Fruit fly (Drosophila melanogaster) whole organism, prepupa: ENCODE measurements around the gene CG7369.

ENCODE experiments used
- Blimp-1 ChIP-seq: fragments of 200-800 bp; sonication (Bioruptor generic); optimal IDR thresholded peaks from 3 replicates; lab custom pipeline; 2017; ENCODE audit warnings: missing biosample characterization, missing genetic modification characterization, mild to moderate bottlenecking, moderate library complexity, missing genetic modification reagents
- CG10631 ChIP-seq: fragments of 200-800 bp; sonication (Bioruptor generic); optimal IDR thresholded peaks from 2 replicates; lab custom pipeline; 2016; ENCODE audit warnings: missing biosample characterization, missing genetic modification characterization
- CG11294 ChIP-seq: fragments of 200-800 bp; sonication (Bioruptor generic); IDR thresholded peaks from 2 replicates; pipeline ENCODE4 v1.3.6; 2022; ENCODE audit warnings: missing biosample characterization, missing genetic modification characterization
- CG11762 ChIP-seq: fragments of 200-800 bp; sonication (Bioruptor generic); optimal IDR thresholded peaks from 3 replicates; lab custom pipeline; 2016; ENCODE audit warnings: missing biosample characterization, missing genetic modification characterization; ENCODE audit not compliant: insufficient read depth
- CG11902 ChIP-seq: fragments of 200-800 bp; sonication (Bioruptor generic); optimal IDR thresholded peaks from 3 replicates; lab custom pipeline; 2016; ENCODE audit warnings: missing biosample characterization, missing genetic modification characterization
- CG15336 ChIP-seq: fragments of 200-800 bp; sonication (Bioruptor generic); IDR thresholded peaks from 2 replicates; pipeline ENCODE4 v1.3.6; 2022; ENCODE audit warnings: missing biosample characterization, missing genetic modification characterization
- CG1621 ChIP-seq: fragments of 200-800 bp; sonication (Bioruptor generic); optimal IDR thresholded peaks from 3 replicates; lab custom pipeline; 2018; ENCODE audit warnings: missing biosample characterization, mild to moderate bottlenecking, missing genetic modification characterization
- CG3032 ChIP-seq: fragments of 200-800 bp; optimal IDR thresholded peaks from 2 replicates; lab custom pipeline; 2019; ENCODE audit warnings: missing biosample characterization, mild to moderate bottlenecking, missing genetic modification characterization, moderate library complexity
- CG31627 ChIP-seq: fragments of 200-800 bp; sonication (Bioruptor generic); optimal IDR thresholded peaks from 3 replicates; lab custom pipeline; 2016; ENCODE audit warnings: missing biosample characterization, missing genetic modification characterization
- CG32006 ChIP-seq: fragments of 200-800 bp; sonication (Bioruptor generic); optimal IDR thresholded peaks from 3 replicates; lab custom pipeline; 2017; ENCODE audit warnings: missing biosample characterization, mild to moderate bottlenecking, missing genetic modification characterization
- CG4318 ChIP-seq: fragments of 200-800 bp; sonication (Bioruptor generic); optimal IDR thresholded peaks from 3 replicates; lab custom pipeline; 2017; ENCODE audit warnings: missing biosample characterization, mild to moderate bottlenecking, missing genetic modification characterization
- CG6276 ChIP-seq: fragments of 200-800 bp; sonication (Bioruptor generic); optimal IDR thresholded peaks from 2 replicates; lab custom pipeline; 2017; ENCODE audit warnings: missing biosample characterization, mild to moderate bottlenecking, missing genetic modification characterization
- CG6792 ChIP-seq: fragments of 200-800 bp; sonication (Bioruptor generic); optimal IDR thresholded peaks from 3 replicates; lab custom pipeline; 2016; ENCODE audit warnings: missing biosample characterization, missing genetic modification characterization
- CG6808 ChIP-seq: fragments of 200-800 bp; sonication (Bioruptor generic); optimal IDR thresholded peaks from 3 replicates; lab custom pipeline; 2017; ENCODE audit warnings: missing biosample characterization, missing genetic modification characterization, mild to moderate bottlenecking, moderate library complexity, missing genetic modification reagents
- CG6854 ChIP-seq: fragments of 200-800 bp; sonication (Bioruptor generic); optimal IDR thresholded peaks from 2 replicates; lab custom pipeline; 2017; ENCODE audit warnings: missing biosample characterization, mild to moderate bottlenecking, missing genetic modification characterization
- CG7368 ChIP-seq: fragments of 200-800 bp; sonication (Bioruptor generic); optimal IDR thresholded peaks from 3 replicates; lab custom pipeline; 2016; ENCODE audit warnings: missing biosample characterization, missing genetic modification characterization
- CG8119 ChIP-seq: fragments of 200-800 bp; sonication (Bioruptor generic); IDR thresholded peaks from 3 replicates; pipeline ENCODE4 v1.3.6; 2022; ENCODE audit warnings: missing biosample characterization, missing genetic modification characterization
- CG8632 ChIP-seq: fragments of 200-800 bp; sonication (Bioruptor generic); optimal IDR thresholded peaks from 3 replicates; lab custom pipeline; 2016; ENCODE audit warnings: missing biosample characterization, missing genetic modification characterization
- Eip75B ChIP-seq: fragments of 200-800 bp; sonication (Bioruptor generic); optimal IDR thresholded peaks from 3 replicates; lab custom pipeline; 2016; ENCODE audit warnings: missing biosample characterization, missing genetic modification characterization
- Eip93F ChIP-seq: fragments of 200-800 bp; sonication (Bioruptor generic); optimal IDR thresholded peaks from 2 replicates; lab custom pipeline; 2016; ENCODE audit warnings: missing biosample characterization, mild to moderate bottlenecking, missing genetic modification characterization
- Ets96B ChIP-seq: fragments of 200-800 bp; optimal IDR thresholded peaks from 2 replicates; lab custom pipeline; 2019; ENCODE audit warnings: missing biosample characterization, mild to moderate bottlenecking, missing genetic modification characterization, moderate library complexity
- Gug ChIP-seq: fragments of 200-800 bp; sonication (Bioruptor generic); IDR thresholded peaks from 2 replicates; pipeline ENCODE4 v1.3.6; 2022; ENCODE audit warnings: missing biosample characterization, missing genetic modification characterization
- Hr38 ChIP-seq: sonication (Bioruptor generic); optimal IDR thresholded peaks from 2 replicates; lab custom pipeline; 2016; ENCODE audit warnings: missing biosample characterization, missing genetic modification characterization
- Hr39 ChIP-seq: fragments of 200-800 bp; sonication (Bioruptor generic); optimal IDR thresholded peaks from 2 replicates; lab custom pipeline; 2016; ENCODE audit warnings: missing biosample characterization, missing genetic modification characterization
- Hr4 ChIP-seq: fragments of 200-800 bp; sonication (Bioruptor generic); optimal IDR thresholded peaks from 3 replicates; lab custom pipeline; 2016; ENCODE audit warnings: missing biosample characterization, missing genetic modification characterization
- Met ChIP-seq: fragments of 200-800 bp; sonication (Bioruptor generic); optimal IDR thresholded peaks from 3 replicates; lab custom pipeline; 2016; ENCODE audit warnings: missing biosample characterization, missing genetic modification characterization
- OdsH ChIP-seq: fragments of 200-800 bp; sonication (Bioruptor generic); optimal IDR thresholded peaks from 3 replicates; lab custom pipeline; 2016; ENCODE audit warnings: missing biosample characterization, missing genetic modification characterization
- Sox102F ChIP-seq: fragments of 200-800 bp; sonication (Bioruptor generic); optimal IDR thresholded peaks from 2 replicates; lab custom pipeline; 2016; ENCODE audit warnings: missing biosample characterization, mild to moderate bottlenecking, missing genetic modification characterization
- Sox14 ChIP-seq: fragments of 200-800 bp; sonication (Bioruptor generic); optimal IDR thresholded peaks from 3 replicates; lab custom pipeline; 2016; ENCODE audit warnings: missing biosample characterization, missing genetic modification characterization
- Sox15 ChIP-seq: fragments of 200-800 bp; sonication (Bioruptor generic); optimal IDR thresholded peaks from 3 replicates; lab custom pipeline; 2016; ENCODE audit warnings: missing biosample characterization, missing genetic modification characterization
- dsx ChIP-seq: fragments of 200-800 bp; optimal IDR thresholded peaks from 3 replicates; lab custom pipeline; 2019; ENCODE audit warnings: missing biosample characterization, mild to moderate bottlenecking, missing genetic modification characterization, moderate library complexity; ENCODE audit not compliant: poor library complexity, severe bottlenecking
- eg ChIP-seq: fragments of 200-800 bp; sonication (Bioruptor generic); IDR thresholded peaks from 3 replicates; pipeline ENCODE4 v1.3.6; 2022; ENCODE audit warnings: missing biosample characterization, missing genetic modification characterization
- fkh ChIP-seq: fragments of 200-800 bp; sonication (Bioruptor generic); optimal IDR thresholded peaks from 3 replicates; lab custom pipeline; 2017; ENCODE audit warnings: missing biosample characterization, mild to moderate bottlenecking, missing genetic modification characterization, moderate library complexity
- pdm3 ChIP-seq: fragments of 200-800 bp; sonication (Bioruptor generic); optimal IDR thresholded peaks from 3 replicates; lab custom pipeline; 2016; ENCODE audit warnings: missing biosample characterization, missing genetic modification characterization
- salr ChIP-seq, 2 experiments: fragments of 200-800 bp; sonication (Bioruptor generic); optimal IDR thresholded peaks; 3 replicates each; lab custom pipeline; 2016 to 2018; ENCODE audit warnings: missing biosample characterization in 2 of 2, missing genetic modification characterization in 2 of 2, mild to moderate bottlenecking in 1 of 2
- ss ChIP-seq, 2 experiments: fragments of 200-800 bp; sonication (Bioruptor generic); optimal IDR thresholded peaks; 2 replicates in 1 of 2; 3 replicates in 1 of 2; lab custom pipeline; 2017 to 2018; ENCODE audit warnings: mild to moderate bottlenecking in 2 of 2, missing biosample characterization in 2 of 2, missing genetic modification characterization in 2 of 2, moderate library complexity in 1 of 2
- svp ChIP-seq: fragments of 200-800 bp; sonication (Bioruptor generic); peaks from one replicate; lab custom pipeline; 2016; ENCODE audit warnings: missing biosample characterization, missing genetic modification characterization
- topi ChIP-seq: fragments of 200-800 bp; sonication (Bioruptor generic); optimal IDR thresholded peaks from 3 replicates; lab custom pipeline; 2016; ENCODE audit warnings: missing biosample characterization, missing genetic modification characterization

Gene CG7369

dm6 chr3L:22737732-22738611 lies 3.6 kb upstream of the CG7369 start, which contains the start of gene CG11241:
CG11241 (minus strand) TSS chr3L:22738420.
- TF ChIP-seq Sox14 (peak; percentile 4), CG6276 (GFP tag; lab: Kevin White, UChicago) (no peak), fkh (GFP tag; lab: Kevin White, UChicago) (peak; percentile 62), Met (no peak), Eip93F (no peak), Hr39 (peak; percentile 24), CG8119 (GFP tag; lab: Robert Waterston, UW) (no peak), CG32006 (GFP tag; lab: Kevin White, UChicago) (no peak), CG6854 (peak; percentile 22), CG4318 (GFP tag; lab: Kevin White, UChicago) (no peak), CG1621 (peak; percentile 12)

DNA sequence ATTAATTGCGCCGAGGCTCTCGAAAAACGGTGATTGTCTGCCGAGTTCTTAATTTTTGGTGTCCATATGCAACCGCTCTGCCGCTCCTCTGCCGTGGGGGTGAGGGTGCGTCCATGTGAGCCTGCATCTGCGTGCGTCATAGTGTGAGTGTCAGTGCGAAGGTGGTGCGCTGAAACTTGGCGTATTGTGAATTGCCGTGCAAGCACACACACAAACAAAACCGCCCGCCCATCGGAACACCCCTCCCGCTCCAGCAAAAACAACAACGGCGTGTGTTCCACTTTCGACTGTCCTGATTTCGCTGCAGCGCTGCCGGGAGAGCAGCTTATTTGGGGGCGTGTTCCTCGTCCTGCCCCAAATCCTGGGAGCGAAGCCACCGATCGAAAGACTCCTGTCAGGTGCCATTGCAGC lies 533 bp downstream of the CG7369 start:
- TF ChIP-seq Eip93F (no peak), Sox15 (no peak), topi (GFP tag; lab: Kevin White, UChicago) (no peak), Blimp-1 (no peak), CG6854 (no peak), salr (GFP tag; optimal IDR thresholded peaks at IDR 0.05; lab: Kevin White, UChicago) (no peak), Met (no peak), CG11294 (GFP tag; lab: Robert Waterston, UW) (no peak), dsx (GFP tag; lab: Kevin White, UChicago) (peak; percentile 92), CG6792 (GFP tag; lab: Kevin White, UChicago) (no peak), CG8119 (GFP tag; lab: Robert Waterston, UW) (no peak), CG7368 (no peak), CG1621 (peak; percentile 13), CG6808 (no peak), ss (GFP tag; optimal IDR thresholded peaks at IDR 0.05; lab: Kevin White, UChicago) (no peak), Sox14 (no peak), eg (GFP tag; lab: Robert Waterston, UW) (0 out of 3 replicates have a peak, but pooled peaks have one; percentile 26), CG32006 (GFP tag; lab: Kevin White, UChicago) (no peak), pdm3 (GFP tag; lab: Kevin White, UChicago) (no peak), CG3032 (no peak), Hr38 (GFP tag; lab: Kevin White, UChicago) (no peak), CG8632 (GFP tag; lab: Kevin White, UChicago) (no peak), Gug (GFP tag; lab: Robert Waterston, UW) (no peak), Eip75B (GFP tag; lab: Kevin White, UChicago) (peak; percentile 30), CG6276 (GFP tag; lab: Kevin White, UChicago) (no peak), CG15336 (GFP tag; lab: Robert Waterston, UW) (0 out of 2 replicates have a peak, but pooled peaks have one; percentile 7), Ets96B (tag; lab: Kevin White, UChicago) (no peak), Sox102F (GFP tag; lab: Kevin White, UChicago) (no peak), Hr4 (no peak), CG11902 (no peak), OdsH (GFP tag; lab: Kevin White, UChicago) (no peak), CG31627 (GFP tag; lab: Kevin White, UChicago) (no peak), CG10631 (GFP tag; lab: Kevin White, UChicago) (no peak), svp (GFP tag; lab: Kevin White, UChicago) (no peak), fkh (GFP tag; lab: Kevin White, UChicago) (no peak), CG11762 (GFP tag; lab: Kevin White, UChicago) (no peak)
- TF ChIP-seq, all 60 proteins: peak for 5
